Worm (Caenorhabditis elegans) whole organism, L4/young adult: ENCODE results near the gene W04H10.2.

Source experiments
- W03F9.2 ChIP-seq: fragments of 150-350 bp; optimal IDR thresholded peaks from 2 replicates; lab custom pipeline; 2014; ENCODE audit warnings: missing biosample characterization, missing genetic modification characterization
- dao-5 ChIP-seq: sonication (generic microtip); optimal IDR thresholded peaks from 2 replicates; lab custom pipeline; 2016; ENCODE audit warnings: missing genotype, missing genetic modification characterization, moderate library complexity, missing compliant biosample characterization
- him-1 ChIP-seq: sonication (generic microtip); optimal IDR thresholded peaks from 2 replicates; lab custom pipeline; 2016; ENCODE audit warnings: missing genotype, missing genetic modification reagents, missing genetic modification characterization, missing compliant biosample characterization

DNA sequence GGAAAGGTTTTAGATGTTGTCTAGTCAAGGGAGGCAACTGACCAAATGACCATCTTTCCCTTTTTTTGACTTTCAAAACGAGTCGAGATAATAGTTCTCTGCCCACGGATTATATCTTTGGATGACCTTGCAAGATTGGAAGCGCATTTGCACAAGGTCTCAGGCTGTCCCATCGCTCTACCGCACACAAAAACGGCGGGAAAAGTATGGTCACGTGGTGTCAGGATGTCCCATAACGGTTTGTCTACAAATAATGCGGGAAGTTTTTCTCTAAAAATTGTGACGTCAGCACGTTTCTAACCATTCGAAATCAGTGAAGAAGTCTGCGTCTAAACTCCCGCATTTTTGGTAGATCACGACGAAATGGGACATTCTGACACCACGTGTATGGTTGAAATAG lies 3.0 kb downstream of the W04H10.2 start, which contains the start of gene W04H10.6:
- TF ChIP-seq W03F9.2 (tag; lab: Kevin White, UChicago) = no peak
- no peak for TF ChIP-seq him-1 (tag; lab: Kevin White, UChicago)
- no peak for TF ChIP-seq dao-5 (tag; lab: Kevin White, UChicago)
